Worm (Caenorhabditis elegans): ENCODE data around the gene Y75D11A.3.
"Not testable (repeated sequence)": the region's sequence is repeated elsewhere in the genome, so short reads cannot be mapped to it uniquely, and the experiment has no call there.

The Y75D11A.3 gene

ce11 chrX:1777988-1778387 is 32.0 kb upstream of the Y75D11A.3 start, which contains the start of gene elc-2:
Gene elc-2 (minus strand): TSS chrX:1778088.
- TF ChIP-seq mec-3 (tag; optimal IDR thresholded peaks at IDR 0.05; ENCODE audit: borderline replicate concordance) (no peak), lim-6 (tag; optimal IDR thresholded peaks at IDR 0.05) (no peak), odd-2 (tag; optimal IDR thresholded peaks at IDR 0.05) (no peak), ama-1 (optimal IDR thresholded peaks at IDR 0.05) (no peak), zip-5 (tag; optimal IDR thresholded peaks at IDR 0.05) (no peak), hlh-30 (tag; optimal IDR thresholded peaks at IDR 0.05; ENCODE audit: insufficient read depth) (no peak), ceh-9 (tag; optimal IDR thresholded peaks at IDR 0.05) (no peak), fkh-10 (GFP tag; optimal IDR thresholded peaks at IDR 0.05) (no peak), ceh-6 (GFP tag; optimal IDR thresholded peaks at IDR 0.05) (no peak), ceh-19 (GFP tag; optimal IDR thresholded peaks at IDR 0.05) (no peak), sox-2 (GFP tag; IDR thresholded peaks at IDR 0.05) (no peak), ceh-22 (tag; optimal IDR thresholded peaks at IDR 0.05) (no peak), ceh-30 (tag; optimal IDR thresholded peaks at IDR 0.05) (no peak)

ce11 chrX:1769636-1770035 is 23.6 kb upstream of the Y75D11A.3 start:
- TF ChIP-seq ref-2 (tag; optimal IDR thresholded peaks at IDR 0.05) (no peak), syd-9 (tag; optimal IDR thresholded peaks at IDR 0.05) (no peak), nfya-1 (tag; optimal IDR thresholded peaks at IDR 0.05) (no peak), ama-1 (optimal IDR thresholded peaks at IDR 0.05) (no peak), C38D4.7 (GFP tag; optimal IDR thresholded peaks at IDR 0.05) (no peak), C08G9.2 (tag; optimal IDR thresholded peaks at IDR 0.05) (no peak), nhr-232 (tag; optimal IDR thresholded peaks at IDR 0.05) (no peak)

ce11 chrX:1748476-1748875 is 2.5 kb upstream of the Y75D11A.3 start, which contains the start of gene Y75D11A.6:
Gene Y75D11A.6 (minus strand): TSS chrX:1748576.
- TF ChIP-seq sox-4, gmeb-2, rnt-1 (tag; optimal IDR thresholded peaks at IDR 0.05): not testable (repeated sequence)

- TF ChIP-seq unc-55 (GFP tag; optimal IDR thresholded peaks at IDR 0.05); ahr-1 (tag; optimal IDR thresholded peaks at IDR 0.05); ttx-3 (tag; optimal IDR thresholded peaks at IDR 0.05): not testable (repeated sequence)
Measured at ce11 chrX:1742530-1742929, 3.5 kb downstream of the Y75D11A.3 start, which contains the start of gene Y75D11A.2. Gene Y75D11A.2 (plus strand): TSS chrX:1742830.

ce11 chrX:1737606-1738005 is 8.4 kb downstream of the Y75D11A.3 start, which contains the start of gene F07G6.10:
Gene F07G6.10 (plus strand): TSS chrX:1737906.
- TF ChIP-seq ets-4 (tag; optimal IDR thresholded peaks at IDR 0.05) (no peak), hlh-30 (tag; optimal IDR thresholded peaks at IDR 0.05; ENCODE audit: insufficient read depth) (no peak), elt-2 (tag; optimal IDR thresholded peaks at IDR 0.05) (no peak), nhr-11 (tag; optimal IDR thresholded peaks at IDR 0.05) (no peak), ama-1 (optimal IDR thresholded peaks at IDR 0.05) (no peak), ceh-2 (tag; optimal IDR thresholded peaks at IDR 0.05) (no peak)

ce11 chrX:1735941-1736340 is 10.1 kb downstream of the Y75D11A.3 start, which contains the start of gene F07G6.12:
Gene F07G6.12 (plus strand): TSS chrX:1736241.
- TF ChIP-seq hlh-30 (tag; optimal IDR thresholded peaks at IDR 0.05; ENCODE audit: insufficient read depth) (peak; percentile 17), eyg-1 (tag; optimal IDR thresholded peaks at IDR 0.05) (no peak)

ce11 chrX:1729558-1729957 is 16.5 kb downstream of the Y75D11A.3 start, which contains the start of gene dgn-3:
Gene dgn-3 (plus strand): TSS chrX:1729858.
- no peak for TF ChIP-seq fkh-6 (tag; optimal IDR thresholded peaks at IDR 0.05)
- no peak for TF ChIP-seq K09A11.1 (tag; optimal IDR thresholded peaks at IDR 0.05; ENCODE audit: insufficient read depth)
- no peak for TF ChIP-seq ceh-24 (tag; optimal IDR thresholded peaks at IDR 0.05)
- no peak for TF ChIP-seq unc-42 (tag; optimal IDR thresholded peaks at IDR 0.05)
- no peak for TF ChIP-seq odd-2 (tag; optimal IDR thresholded peaks at IDR 0.05)
- TF ChIP-seq unc-55 (GFP tag; optimal IDR thresholded peaks at IDR 0.05) = no peak
- no peak for TF ChIP-seq pqm-1 (tag; optimal IDR thresholded peaks at IDR 0.05)
- no peak for TF ChIP-seq pha-4 (tag; optimal IDR thresholded peaks at IDR 0.05)
- no peak for TF ChIP-seq ceh-22 (tag; optimal IDR thresholded peaks at IDR 0.05)
- no peak for TF ChIP-seq dmd-4 (tag; optimal IDR thresholded peaks at IDR 0.05; ENCODE audit: borderline replicate concordance)
- no peak for TF ChIP-seq npax-4 (tag; optimal IDR thresholded peaks at IDR 0.05)
- no peak for TF ChIP-seq T23F11.4 (GFP tag; optimal IDR thresholded peaks at IDR 0.05)

Measured in whole organism, late embryonic.